Worm (Caenorhabditis elegans) whole organism, L1 larva: ENCODE results near the gene sto-3.

Experiments
- C16A3.4 ChIP-seq: fragments of 150-350 bp; optimal IDR thresholded peaks from 2 replicates; lab custom pipeline; 2014; ENCODE audit warnings: missing biosample characterization, missing genetic modification characterization
- C34B4.2 ChIP-seq: sonication (generic microtip); optimal IDR thresholded peaks from 2 replicates; lab custom pipeline; 2017; ENCODE audit warnings: mild to moderate bottlenecking, missing genetic modification characterization, missing compliant biosample characterization
- F16B12.6 ChIP-seq: fragments of 150-350 bp; optimal IDR thresholded peaks from 2 replicates; lab custom pipeline; 2014; ENCODE audit warnings: missing biosample characterization, missing genetic modification characterization
- aha-1 ChIP-seq: fragments of 150-350 bp; optimal IDR thresholded peaks from 2 replicates; lab custom pipeline; 2014; ENCODE audit warnings: missing biosample characterization, missing genetic modification characterization
- alr-1 ChIP-seq: fragments of 200-800 bp; sonication (Bioruptor generic); optimal IDR thresholded peaks from 2 replicates; lab custom pipeline; 2018; ENCODE audit warnings: borderline replicate concordance, mild to moderate bottlenecking, missing genetic modification characterization, missing compliant biosample characterization
- ama-1 ChIP-seq: fragments of 150-350 bp; optimal IDR thresholded peaks from 2 replicates; lab custom pipeline; 2014
- blmp-1 ChIP-seq: fragments of 150-350 bp; optimal IDR thresholded peaks from 2 replicates; lab custom pipeline; 2014; ENCODE audit warnings: missing biosample characterization, missing genetic modification characterization
- ceh-63 ChIP-seq: fragments of 200-800 bp; sonication (Bioruptor generic); optimal IDR thresholded peaks from 2 replicates; lab custom pipeline; 2018; ENCODE audit warnings: mild to moderate bottlenecking, missing genetic modification characterization, missing compliant biosample characterization
- ceh-82 ChIP-seq, 3 experiments: fragments of 150-350 bp in 1 of 3; sonication (generic microtip) in 2 of 3; optimal IDR thresholded peaks; 2 replicates each; lab custom pipeline; 2014 to 2017; ENCODE audit warnings: missing biosample characterization in 3 of 3, missing genetic modification characterization in 3 of 3
- ceh-90 ChIP-seq: sonication (generic microtip); optimal IDR thresholded peaks from 2 replicates; lab custom pipeline; 2016; ENCODE audit warnings: missing genetic modification characterization, missing compliant biosample characterization
- dsc-1 ChIP-seq: sonication (generic microtip); optimal IDR thresholded peaks from 2 replicates; lab custom pipeline; 2016; ENCODE audit warnings: mild to moderate bottlenecking, missing genetic modification characterization, missing compliant biosample characterization
- efl-1 ChIP-seq, 4 experiments: fragments of 150-350 bp; optimal IDR thresholded peaks in 3 of 4; peaks in 1 of 4; 1 replicate in 1 of 4; 2 replicates in 3 of 4; lab custom pipeline; 2014; ENCODE audit warnings: missing biosample characterization in 2 of 4, missing genetic modification characterization in 2 of 4, missing genetic modification reagents in 2 of 4
- efl-3 ChIP-seq: fragments of 200-800 bp; sonication (Bioruptor generic); optimal IDR thresholded peaks from 2 replicates; lab custom pipeline; 2018; ENCODE audit warnings: mild to moderate bottlenecking, missing genetic modification characterization, missing compliant biosample characterization
- egl-13 ChIP-seq: sonication (generic microtip); optimal IDR thresholded peaks from 2 replicates; lab custom pipeline; 2016; ENCODE audit warnings: missing genotype, missing genetic modification reagents, missing genetic modification characterization, missing compliant biosample characterization
- egl-27 ChIP-seq, 2 experiments: fragments of 150-350 bp in 1 of 2; sonication (generic microtip); optimal IDR thresholded peaks; 3 replicates each; lab custom pipeline; 2017 to 2018; ENCODE audit warnings: missing biosample characterization in 2 of 2, missing genetic modification characterization in 2 of 2, missing genetic modification reagents in 2 of 2
- elt-3 ChIP-seq, 6 experiments: fragments of 150-350 bp in 1 of 6; sonication (generic microtip); optimal IDR thresholded peaks; 2 replicates each; lab custom pipeline; 2017 to 2018; ENCODE audit warnings: missing biosample characterization in 6 of 6, missing genetic modification characterization in 6 of 6, inconsistent platforms in 1 of 6
- ets-5 ChIP-seq: fragments of 200-800 bp; sonication (Bioruptor generic); IDR thresholded peaks from 2 replicates; pipeline ENCODE4 v1.3.6; 2022; ENCODE audit warnings: missing genetic modification characterization, missing compliant biosample characterization
- fkh-10 ChIP-seq: sonication (generic microtip); optimal IDR thresholded peaks from 2 replicates; lab custom pipeline; 2017; ENCODE audit warnings: missing biosample characterization, missing genetic modification reagents, missing genetic modification characterization
- fkh-4 ChIP-seq: sonication (generic microtip); optimal IDR thresholded peaks from 2 replicates; lab custom pipeline; 2016; ENCODE audit warnings: missing compliant biosample characterization, missing genetic modification characterization, borderline replicate concordance
- fkh-8 ChIP-seq: sonication (generic microtip); optimal IDR thresholded peaks from 2 replicates; lab custom pipeline; 2016; ENCODE audit warnings: mild to moderate bottlenecking, missing genetic modification characterization, missing compliant biosample characterization
- fos-1 ChIP-seq: fragments of 150-350 bp; optimal IDR thresholded peaks from 2 replicates; lab custom pipeline; 2014; ENCODE audit warnings: missing biosample characterization, missing genetic modification characterization
- irx-1 ChIP-seq: sonication (generic microtip); optimal IDR thresholded peaks from 2 replicates; lab custom pipeline; 2016; ENCODE audit warnings: missing genetic modification characterization, missing compliant biosample characterization
- isw-1 ChIP-seq: fragments of 200-800 bp; sonication (Bioruptor generic); IDR thresholded peaks from 2 replicates; pipeline ENCODE4 v1.3.6; 2022; ENCODE audit warnings: missing genetic modification characterization, missing compliant biosample characterization
- jun-1 ChIP-seq: fragments of 150-350 bp; optimal IDR thresholded peaks from 2 replicates; lab custom pipeline; 2014; ENCODE audit warnings: missing biosample characterization, missing genetic modification reagents, missing genetic modification characterization
- lin-14 ChIP-seq: fragments of 200-800 bp; sonication (Bioruptor generic); optimal IDR thresholded peaks from 2 replicates; lab custom pipeline; 2018; ENCODE audit warnings: mild to moderate bottlenecking, missing genetic modification characterization, moderate library complexity, missing compliant biosample characterization
- lin-35 ChIP-seq, 2 experiments: fragments of 150-350 bp; optimal IDR thresholded peaks; 2 replicates each; lab custom pipeline; 2014; ENCODE audit warnings: missing biosample characterization in 2 of 2, missing genetic modification characterization in 2 of 2, missing genetic modification reagents in 2 of 2
- lin-39 ChIP-seq: fragments of 150-350 bp; optimal IDR thresholded peaks from 2 replicates; lab custom pipeline; 2014; ENCODE audit warnings: missing biosample characterization, missing genetic modification reagents, missing genetic modification characterization
- lir-3 ChIP-seq: sonication (generic microtip); optimal IDR thresholded peaks from 2 replicates; lab custom pipeline; 2016; ENCODE audit warnings: mild to moderate bottlenecking, missing genetic modification characterization, moderate library complexity, missing compliant biosample characterization; ENCODE audit not compliant: poor library complexity
- mab-9 ChIP-seq: fragments of 200-800 bp; sonication (Bioruptor generic); IDR thresholded peaks from 2 replicates; pipeline ENCODE4 v1.3.6; 2022; ENCODE audit warnings: missing genetic modification reagents, missing genetic modification characterization, missing compliant biosample characterization
- mdl-1 ChIP-seq, 2 experiments: fragments of 150-350 bp; optimal IDR thresholded peaks; 2 replicates each; lab custom pipeline; 2014 to 2017; ENCODE audit warnings: missing biosample characterization in 2 of 2, missing genetic modification characterization in 2 of 2, inconsistent platforms in 1 of 2
- mef-2 ChIP-seq: fragments of 150-350 bp; optimal IDR thresholded peaks from 2 replicates; lab custom pipeline; 2014; ENCODE audit warnings: missing biosample characterization, missing genetic modification characterization
- mep-1 ChIP-seq: fragments of 150-350 bp; optimal IDR thresholded peaks from 2 replicates; lab custom pipeline; 2014; ENCODE audit warnings: missing biosample characterization, missing genetic modification characterization
- nhr-19 ChIP-seq: fragments of 200-800 bp; sonication (Bioruptor generic); conservative IDR thresholded peaks from 2 replicates; pipeline ENCODE4 v1.3.6; 2022; ENCODE audit warnings: missing genetic modification characterization, missing compliant biosample characterization
- nhr-20 ChIP-seq: sonication (generic microtip); optimal IDR thresholded peaks from 2 replicates; lab custom pipeline; 2016; ENCODE audit warnings: mild to moderate bottlenecking, missing genetic modification characterization, missing compliant biosample characterization
- nhr-237 ChIP-seq: fragments of 150-350 bp; optimal IDR thresholded peaks from 2 replicates; lab custom pipeline; 2014; ENCODE audit warnings: missing biosample characterization, missing genetic modification characterization
- nhr-71 ChIP-seq: sonication (generic microtip); optimal IDR thresholded peaks from 2 replicates; lab custom pipeline; 2016; ENCODE audit warnings: mild to moderate bottlenecking, missing genetic modification characterization, moderate library complexity, missing compliant biosample characterization
- nhr-76 ChIP-seq: sonication (generic microtip); optimal IDR thresholded peaks from 2 replicates; lab custom pipeline; 2017; ENCODE audit warnings: missing biosample characterization, missing genetic modification characterization
- nhr-85 ChIP-seq: sonication (generic microtip); peaks from one replicate; lab custom pipeline; 2016; ENCODE audit warnings: missing genetic modification characterization, inconsistent platforms, missing compliant biosample characterization
- pag-3 ChIP-seq: sonication (generic microtip); optimal IDR thresholded peaks from 2 replicates; lab custom pipeline; 2017; ENCODE audit warnings: missing genetic modification characterization, mild to moderate bottlenecking, missing compliant biosample characterization, antibody characterized with exemption, borderline replicate concordance; ENCODE audit not compliant: insufficient read depth
- rnt-1 ChIP-seq: sonication (generic microtip); optimal IDR thresholded peaks from 2 replicates; lab custom pipeline; 2016; ENCODE audit warnings: mild to moderate bottlenecking, missing genetic modification characterization, moderate library complexity, missing compliant biosample characterization
- skn-1 ChIP-seq: fragments of 150-350 bp; optimal IDR thresholded peaks from 2 replicates; lab custom pipeline; 2014; ENCODE audit warnings: missing biosample characterization, missing genetic modification characterization
- snu-23 ChIP-seq: sonication (generic microtip); optimal IDR thresholded peaks from 2 replicates; lab custom pipeline; 2016; ENCODE audit warnings: missing genetic modification characterization, missing compliant biosample characterization
- sptf-1 ChIP-seq: fragments of 150-350 bp; optimal IDR thresholded peaks from 2 replicates; lab custom pipeline; 2014; ENCODE audit warnings: missing biosample characterization, missing genetic modification characterization
- sup-37 ChIP-seq: fragments of 200-800 bp; sonication (Bioruptor generic); optimal IDR thresholded peaks from 2 replicates; lab custom pipeline; 2018; ENCODE audit warnings: mild to moderate bottlenecking, missing genetic modification characterization, missing compliant biosample characterization
- unc-130 ChIP-seq: fragments of 150-350 bp; optimal IDR thresholded peaks from 2 replicates; lab custom pipeline; 2017; ENCODE audit warnings: missing biosample characterization, missing genetic modification characterization, inconsistent platforms
- zag-1 ChIP-seq: fragments of 150-350 bp; optimal IDR thresholded peaks from 2 replicates; lab custom pipeline; 2014; ENCODE audit warnings: missing biosample characterization, missing genetic modification characterization
- ztf-4 ChIP-seq: fragments of 150-350 bp; optimal IDR thresholded peaks from 2 replicates; lab custom pipeline; 2014; ENCODE audit warnings: missing biosample characterization, missing genetic modification characterization

Gene sto-3

ce11 chrX:11605214-11605765, 16.6 kb downstream of the sto-3 start, which contains the start of gene ftt-2:
ftt-2 (minus strand) TSS chrX:11605419.
- TF ChIP-seq ceh-90 (tag; lab: Kevin White, UChicago) (peak; percentile 42), rnt-1 (tag; lab: Kevin White, UChicago) (peak; percentile 36), ceh-82 (tag; optimal IDR thresholded peaks at IDR 0.05; lab: Kevin White, UChicago) (peak in 1 of 3 experiments; percentile 7), isw-1 (no peak), ztf-4 (tag; lab: Kevin White, UChicago) (no peak), ama-1 (lab: Kevin White, UChicago) (peak; percentile 36)

- TF ChIP-seq efl-1 (optimal IDR thresholded peaks at IDR 0.05; lab: Kevin White, UChicago) (peak in 1 of 2 experiments; percentile 39), efl-1 (GFP tag; optimal IDR thresholded peaks at IDR 0.05 in 1 of 2; lab: Kevin White, UChicago) (no peak), lin-35 (GFP tag; optimal IDR thresholded peaks at IDR 0.05; lab: Kevin White, UChicago) (no peak), ztf-4 (tag; lab: Kevin White, UChicago) (peak; percentile 12), mef-2 (tag; lab: Kevin White, UChicago) (no peak), sup-37 (no peak), nhr-20 (tag; lab: Kevin White, UChicago) (peak; percentile 23), fkh-4 (tag; lab: Kevin White, UChicago) (no peak), ets-5 (GFP tag; lab: Robert Waterston, UW) (no peak), pag-3 (no peak), lir-3 (tag; lab: Kevin White, UChicago) (no peak), blmp-1 (tag; lab: Kevin White, UChicago) (no peak), fos-1 (tag; lab: Kevin White, UChicago) (no peak), egl-13 (tag; lab: Kevin White, UChicago) (peak; percentile 27), skn-1 (no peak), nhr-237 (no peak), lin-39 (tag; lab: Kevin White, UChicago) (no peak), sptf-1 (no peak), mep-1 (no peak), fkh-10 (GFP tag; lab: Kevin White, UChicago) (no peak), aha-1 (tag; lab: Kevin White, UChicago) (no peak), irx-1 (no peak), lin-14 (GFP tag; lab: Kevin White, UChicago) (peak; percentile 31), ceh-63 (no peak), nhr-76 (no peak), nhr-19 (GFP tag; lab: Robert Waterston, UW) (0 out of 2 replicates have a peak, but pooled peaks have one; percentile 12), ama-1 (lab: Kevin White, UChicago) (peak; percentile 61), F16B12.6 (tag; lab: Kevin White, UChicago) (no peak), C34B4.2 (tag; lab: Kevin White, UChicago) (no peak), snu-23 (GFP tag; lab: Kevin White, UChicago) (peak; percentile 58), isw-1 (no peak), elt-3 (tag; optimal IDR thresholded peaks at IDR 0.05; lab: Kevin White, UChicago) (no peak), mab-9 (GFP tag; lab: Robert Waterston, UW) (no peak), jun-1 (tag; lab: Kevin White, UChicago) (peak; percentile 27), alr-1 (no peak), zag-1 (tag; lab: Kevin White, UChicago) (no peak), fkh-8 (peak; percentile 5), dsc-1 (tag; lab: Kevin White, UChicago) (peak; percentile 56), C16A3.4 (tag; lab: Kevin White, UChicago) (peak; percentile 8), nhr-71 (peak; percentile 60), efl-3 (no peak), egl-27 (tag; optimal IDR thresholded peaks at IDR 0.05; lab: Kevin White, UChicago) (no peak), nhr-85 (tag; lab: Kevin White, UChicago) (peak; percentile 77), ceh-90 (tag; lab: Kevin White, UChicago) (no peak), unc-130 (tag; lab: Kevin White, UChicago) (no peak), mdl-1 (tag; optimal IDR thresholded peaks at IDR 0.05; lab: Kevin White, UChicago) (no peak)
These were observed 18.4 kb downstream of the sto-3 start for ce11 chrX:11603234-11604108.
